Fruit fly (Drosophila melanogaster): Measurements from ENCODE around the gene CG46025.

CG46025 gene

dm6 chr2L:7809699-7810088, 55.7 kb downstream of the CG46025 start (continued):
- TF ChIP-seq zen2 (GFP tag; IDR thresholded peaks at IDR 0.05; ENCODE audit: partially characterized antibody): peak; percentile 55; the same call in 1 of the 3 replicates
- TF ChIP-seq dimm (GFP tag; IDR thresholded peaks at IDR 0.05): no peak
- TF ChIP-seq Xbp1 (GFP tag; optimal IDR thresholded peaks at IDR 0.05): no peak
- TF ChIP-seq twi (tag; optimal IDR thresholded peaks at IDR 0.05): no peak
- TF ChIP-seq CG14014 (GFP tag; IDR thresholded peaks at IDR 0.05): peak; percentile 19; the same call in 1 of the 2 replicates
- peak; percentile 96 for TF ChIP-seq crol (GFP tag; IDR thresholded peaks at IDR 0.05)
- TF ChIP-seq HLH4C (GFP tag; IDR thresholded peaks at IDR 0.05; ENCODE audit: partially characterized antibody): no peak
- TF ChIP-seq CG32767 (GFP tag; IDR thresholded peaks at IDR 0.05): peak; percentile 79
- no peak for TF ChIP-seq CG13123 (GFP tag; optimal IDR thresholded peaks at IDR 0.05)
- no peak for TF ChIP-seq Oaz (GFP tag; IDR thresholded peaks at IDR 0.05)
- peak; percentile 88; the same call in 2 of the 3 replicates for TF ChIP-seq CG2199 (GFP tag; IDR thresholded peaks at IDR 0.05)
- TF ChIP-seq CG34422 (GFP tag; IDR thresholded peaks at IDR 0.05): peak; percentile 77; the same call in 1 of the 3 replicates
- no peak for TF ChIP-seq CG5180 (GFP tag; optimal IDR thresholded peaks at IDR 0.05)
- no peak for TF ChIP-seq gcm (GFP tag; optimal IDR thresholded peaks at IDR 0.05)
- peak; percentile 26; the same call in 1 of the 2 replicates for TF ChIP-seq nerfin-2 (GFP tag; IDR thresholded peaks at IDR 0.05; ENCODE audit: partially characterized antibody)
- no peak for TF ChIP-seq CG31365 (tag; optimal IDR thresholded peaks at IDR 0.05)
- TF ChIP-seq oc (tag; optimal IDR thresholded peaks at IDR 0.05): no peak
- peak; percentile 89 for TF ChIP-seq mirr (GFP tag; optimal IDR thresholded peaks at IDR 0.05)
- no peak for TF ChIP-seq CG6689 (GFP tag; IDR thresholded peaks at IDR 0.05)
- no peak for TF ChIP-seq CG10565 (GFP tag; optimal IDR thresholded peaks at IDR 0.05)
- TF ChIP-seq CG4424 (GFP tag; optimal IDR thresholded peaks at IDR 0.05): no peak
- TF ChIP-seq Nf-YA (GFP tag; IDR thresholded peaks at IDR 0.05): no peak
- no peak for TF ChIP-seq nau (GFP tag; optimal IDR thresholded peaks at IDR 0.05)
- no peak for TF ChIP-seq Rx (GFP tag; IDR thresholded peaks at IDR 0.05)
- peak; percentile 57 for TF ChIP-seq Hmr (GFP tag; optimal IDR thresholded peaks at IDR 0.05)
- TF ChIP-seq sob (GFP tag; IDR thresholded peaks at IDR 0.05): 0 out of 2 replicates have a peak, but pooled peaks have one; percentile 25
- TF ChIP-seq gfzf (GFP tag; optimal IDR thresholded peaks at IDR 0.05): peak; percentile 67
- no peak for TF ChIP-seq CG18262 (tag; optimal IDR thresholded peaks at IDR 0.05)
- TF ChIP-seq Bgb (GFP tag; IDR thresholded peaks at IDR 0.05; ENCODE audit: partially characterized antibody): peak; percentile 61; the same call in 1 of the 2 replicates
- peak; percentile 69 for TF ChIP-seq HmgZ (tag; optimal IDR thresholded peaks at IDR 0.05)
- TF ChIP-seq gro (GFP tag; optimal IDR thresholded peaks at IDR 0.05): peak; percentile 57
- TF ChIP-seq CG13894 (tag; optimal IDR thresholded peaks at IDR 0.05): peak; percentile 61
- peak; percentile 17; the same call in 1 of the 2 replicates for TF ChIP-seq ranshi (GFP tag; IDR thresholded peaks at IDR 0.05)
- peak; percentile 61 for TF ChIP-seq HmgD (GFP tag; optimal IDR thresholded peaks at IDR 0.05)
- TF ChIP-seq chinmo (GFP tag; IDR thresholded peaks at IDR 0.05; ENCODE audit: partially characterized antibody): peak; percentile 99; the same call in 3 of the 4 replicates
- TF ChIP-seq yki (optimal IDR thresholded peaks at IDR 0.05): peak; percentile 28
- TF ChIP-seq CG10147 (GFP tag; optimal IDR thresholded peaks at IDR 0.05): peak; percentile 4
- peak; percentile 2 for TF ChIP-seq CoRest (tag; optimal IDR thresholded peaks at IDR 0.05)
- TF ChIP-seq toy (GFP tag; IDR thresholded peaks at IDR 0.05): no peak
- TF ChIP-seq CG12299 (tag; optimal IDR thresholded peaks at IDR 0.05): no peak
- TF ChIP-seq sc (optimal IDR thresholded peaks at IDR 0.05): no peak
- no peak for TF ChIP-seq sc (GFP tag; optimal IDR thresholded peaks at IDR 0.05)
- no peak for TF ChIP-seq Poxn (GFP tag; IDR thresholded peaks at IDR 0.05)
- no peak for TF ChIP-seq CG10979 (tag; optimal IDR thresholded peaks at IDR 0.05)
- no peak for TF ChIP-seq CG4404 (GFP tag; IDR thresholded peaks at IDR 0.05)
- peak; percentile 28 for TF ChIP-seq ash1 (GFP tag; optimal IDR thresholded peaks at IDR 0.05)
- TF ChIP-seq ewg (GFP tag; optimal IDR thresholded peaks at IDR 0.05): peak; percentile 97
- TF ChIP-seq pfk (GFP tag; optimal IDR thresholded peaks at IDR 0.05): peak; percentile 40
- peak; percentile 98 for TF ChIP-seq sd (tag; optimal IDR thresholded peaks at IDR 0.05)
- peak; percentile 15 for TF ChIP-seq Nf-YC (tag; optimal IDR thresholded peaks at IDR 0.05)
- peak; percentile 49 for TF ChIP-seq pros (GFP tag; optimal IDR thresholded peaks at IDR 0.05)

Measured in whole organism, embryonic.